Worm (Caenorhabditis elegans) whole organism, L4 larva: ENCODE data around the gene mrps-18B.
A peak's percentile ranks its signal among the peaks of the same experiment; 100 is the strongest.

Source experiments
- T20F7.1 ChIP-seq: fragments of 200-800 bp; sonication (Bioruptor generic); optimal IDR thresholded peaks from 2 replicates; lab custom pipeline; 2018; ENCODE audit warnings: mild to moderate bottlenecking, missing genetic modification characterization, missing compliant biosample characterization
- Y105C5A.15 ChIP-seq: fragments of 200-800 bp; sonication (Bioruptor generic); IDR thresholded peaks from 2 replicates; pipeline ENCODE4 v1.3.6; 2022; ENCODE audit warnings: missing genetic modification characterization, missing compliant biosample characterization
- ZK337.2 ChIP-seq: fragments of 200-800 bp; sonication (Bioruptor generic); IDR thresholded peaks from 2 replicates; pipeline ENCODE4 v1.3.6; 2022; ENCODE audit warnings: missing genetic modification reagents, missing genetic modification characterization, missing compliant biosample characterization
- ZK546.5 ChIP-seq, 2 experiments: sonication (generic microtip); optimal IDR thresholded peaks; 2 replicates each; lab custom pipeline; 2017; ENCODE audit warnings: missing biosample characterization in 2 of 2, missing genetic modification characterization in 2 of 2
- aha-1 ChIP-seq: fragments of 150-350 bp; peaks from one replicate; lab custom pipeline; 2014; ENCODE audit warnings: missing biosample characterization, missing genetic modification characterization
- attf-4 ChIP-seq: sonication (generic microtip); optimal IDR thresholded peaks from 3 replicates; lab custom pipeline; 2017; ENCODE audit warnings: missing biosample characterization, missing genetic modification characterization
- ceh-44 ChIP-seq: fragments of 200-800 bp; sonication (Bioruptor generic); IDR thresholded peaks from 2 replicates; pipeline ENCODE4 v1.3.6; 2022; ENCODE audit warnings: missing genetic modification reagents, missing genetic modification characterization, missing compliant biosample characterization
- ceh-82 ChIP-seq: sonication (generic microtip); optimal IDR thresholded peaks from 2 replicates; lab custom pipeline; 2017; ENCODE audit warnings: missing biosample characterization, missing genetic modification characterization
- ctbp-1 ChIP-seq: fragments of 200-800 bp; sonication (Bioruptor generic); IDR thresholded peaks from 2 replicates; pipeline ENCODE4 v1.3.6; 2022; ENCODE audit warnings: missing genetic modification reagents, missing genetic modification characterization, missing compliant biosample characterization
- daf-16 ChIP-seq, 3 experiments: sonication (generic microtip); optimal IDR thresholded peaks; 2 replicates each; lab custom pipeline; 2016 to 2017; ENCODE audit warnings: missing genetic modification characterization in 3 of 3, missing genetic modification reagents in 3 of 3, mild to moderate bottlenecking in 2 of 3, missing compliant biosample characterization in 2 of 3, missing biosample characterization in 1 of 3, moderate library complexity in 1 of 3
- dmd-6 ChIP-seq: fragments of 200-800 bp; sonication (Bioruptor generic); IDR thresholded peaks from 2 replicates; pipeline ENCODE4 v1.3.6; 2022; ENCODE audit warnings: missing genetic modification reagents, missing genetic modification characterization, missing compliant biosample characterization
- dmd-8 ChIP-seq: fragments of 200-800 bp; sonication (Bioruptor generic); IDR thresholded peaks from 2 replicates; pipeline ENCODE4 v1.3.6; 2022; ENCODE audit warnings: missing genetic modification characterization, missing compliant biosample characterization
- dmd-9 ChIP-seq: fragments of 200-800 bp; sonication (Bioruptor generic); IDR thresholded peaks from 2 replicates; pipeline ENCODE4 v1.3.6; 2022; ENCODE audit warnings: missing genetic modification reagents, missing genetic modification characterization, missing compliant biosample characterization
- dpl-1 ChIP-seq: fragments of 150-350 bp; optimal IDR thresholded peaks from 2 replicates; lab custom pipeline; 2014; ENCODE audit warnings: missing biosample characterization, missing genetic modification reagents, missing genetic modification characterization
- duxl-1 ChIP-seq: sonication (generic microtip); optimal IDR thresholded peaks from 2 replicates; lab custom pipeline; 2016; ENCODE audit warnings: mild to moderate bottlenecking, missing genetic modification characterization, moderate library complexity, missing compliant biosample characterization; ENCODE audit not compliant: poor library complexity
- dve-1 ChIP-seq: sonication (generic microtip); optimal IDR thresholded peaks from 2 replicates; lab custom pipeline; 2017; ENCODE audit warnings: antibody characterized with exemption, mild to moderate bottlenecking, missing genetic modification characterization, missing compliant biosample characterization; ENCODE audit not compliant: insufficient read depth
- egl-43 ChIP-seq: fragments of 200-800 bp; sonication (Bioruptor generic); IDR thresholded peaks from 2 replicates; pipeline ENCODE4 v1.3.6; 2022; ENCODE audit warnings: missing genetic modification reagents, missing genetic modification characterization, missing compliant biosample characterization
- hif-1 ChIP-seq, 2 experiments: sonication (generic microtip); optimal IDR thresholded peaks; 2 replicates each; lab custom pipeline; 2016 to 2017; ENCODE audit warnings: missing compliant biosample characterization in 2 of 2, missing genetic modification characterization in 2 of 2, missing genetic modification reagents in 2 of 2, missing genotype in 2 of 2, mild to moderate bottlenecking in 1 of 2
- hlh-11 ChIP-seq: fragments of 200-800 bp; sonication (Bioruptor generic); optimal IDR thresholded peaks from 2 replicates; lab custom pipeline; 2018; ENCODE audit warnings: mild to moderate bottlenecking, missing genetic modification characterization, missing compliant biosample characterization
- hlh-30 ChIP-seq: sonication (generic microtip); optimal IDR thresholded peaks from 2 replicates; lab custom pipeline; 2017; ENCODE audit warnings: antibody characterized with exemption, mild to moderate bottlenecking, missing genetic modification characterization, missing compliant biosample characterization; ENCODE audit not compliant: insufficient read depth
- hmg-1.1 ChIP-seq: fragments of 200-800 bp; sonication (Bioruptor generic); IDR thresholded peaks from 2 replicates; pipeline ENCODE4 v1.3.6; 2022; ENCODE audit warnings: missing genetic modification reagents, missing genetic modification characterization, missing compliant biosample characterization
- lin-38 ChIP-seq: fragments of 200-800 bp; sonication (Bioruptor generic); IDR thresholded peaks from 2 replicates; pipeline ENCODE4 v1.3.6; 2022; ENCODE audit warnings: missing genetic modification reagents, missing genetic modification characterization, missing compliant biosample characterization
- lsy-2 ChIP-seq, 2 experiments: fragments of 150-350 bp in 1 of 2; sonication (generic microtip) in 1 of 2; optimal IDR thresholded peaks; 2 replicates each; lab custom pipeline; 2014 to 2017; ENCODE audit warnings: missing biosample characterization in 2 of 2, missing genetic modification characterization in 2 of 2
- mxl-3 ChIP-seq: fragments of 200-800 bp; sonication (Bioruptor generic); optimal IDR thresholded peaks from 2 replicates; lab custom pipeline; 2018; ENCODE audit warnings: mild to moderate bottlenecking, missing genetic modification characterization, missing compliant biosample characterization
- nhr-102 ChIP-seq: sonication (generic microtip); optimal IDR thresholded peaks from 2 replicates; lab custom pipeline; 2016; ENCODE audit warnings: mild to moderate bottlenecking, missing genetic modification characterization, moderate library complexity, missing compliant biosample characterization
- nhr-28 ChIP-seq: fragments of 150-350 bp; optimal IDR thresholded peaks from 2 replicates; lab custom pipeline; 2014; ENCODE audit warnings: missing biosample characterization, missing genetic modification characterization
- nhr-77 ChIP-seq: fragments of 150-350 bp; optimal IDR thresholded peaks from 2 replicates; lab custom pipeline; 2014; ENCODE audit warnings: missing biosample characterization, missing genetic modification characterization
- pqm-1 ChIP-seq: sonication (generic microtip); optimal IDR thresholded peaks from 2 replicates; lab custom pipeline; 2017; ENCODE audit warnings: missing biosample characterization, missing genetic modification characterization
- rbr-2 ChIP-seq: sonication (generic microtip); optimal IDR thresholded peaks from 2 replicates; lab custom pipeline; 2016; ENCODE audit warnings: missing genotype, missing genetic modification characterization, missing compliant biosample characterization
- sdz-12 ChIP-seq: fragments of 200-800 bp; sonication (Bioruptor generic); optimal IDR thresholded peaks from 2 replicates; lab custom pipeline; 2018; ENCODE audit warnings: mild to moderate bottlenecking, missing genetic modification characterization, missing compliant biosample characterization
- snpc-1.2 ChIP-seq: fragments of 200-800 bp; sonication (Bioruptor generic); IDR thresholded peaks from 2 replicates; pipeline ENCODE4 v1.3.6; 2022; ENCODE audit warnings: missing genetic modification reagents, missing genetic modification characterization, missing compliant biosample characterization
- tra-1 ChIP-seq: fragments of 200-800 bp; sonication (Bioruptor generic); IDR thresholded peaks from 2 replicates; pipeline ENCODE4 v1.3.6; 2022; ENCODE audit warnings: missing genetic modification reagents, missing genetic modification characterization, missing compliant biosample characterization
- unc-130 ChIP-seq: sonication (generic microtip); optimal IDR thresholded peaks from 2 replicates; lab custom pipeline; 2016; ENCODE audit warnings: missing genetic modification reagents, missing genetic modification characterization, missing compliant biosample characterization
- unc-62 ChIP-seq, 3 experiments: fragments of 150-350 bp in 1 of 3; sonication (generic microtip); optimal IDR thresholded peaks in 2 of 3; peaks in 1 of 3; 1 replicate in 1 of 3; 2 replicates in 2 of 3; lab custom pipeline; 2014 to 2017; ENCODE audit warnings: missing biosample characterization in 3 of 3, missing genetic modification characterization in 3 of 3, missing genetic modification reagents in 3 of 3, missing genotype in 1 of 3
- zip-2 ChIP-seq: fragments of 150-350 bp; optimal IDR thresholded peaks from 2 replicates; lab custom pipeline; 2014; ENCODE audit warnings: missing biosample characterization, missing genetic modification characterization
- ztf-7 ChIP-seq: fragments of 150-350 bp; optimal IDR thresholded peaks from 2 replicates; lab custom pipeline; 2014; ENCODE audit warnings: missing biosample characterization, missing genetic modification characterization

The mrps-18B gene

ce11 chrII:8516783-8517182 lies 8.7 kb upstream of the mrps-18B start, which contains the start of gene rnh-2 (continued):
- TF ChIP-seq dpl-1 (GFP tag; lab: Kevin White, UChicago) = peak; percentile 70
- peak; percentile 59 for TF ChIP-seq nhr-102
- peak in 1 of 2 experiments; percentile 96 for TF ChIP-seq unc-62 (GFP tag; optimal IDR thresholded peaks at IDR 0.05 in 1 of 2; lab: Kevin White, UChicago)
- no peak for TF ChIP-seq unc-62 (tag; optimal IDR thresholded peaks at IDR 0.05; lab: Kevin White, UChicago)
- peak in 1 of 2 experiments; percentile 79 for TF ChIP-seq hif-1 (tag; optimal IDR thresholded peaks at IDR 0.05; lab: Kevin White, UChicago)
- TF ChIP-seq T20F7.1 (GFP tag; lab: Kevin White, UChicago) = peak; percentile 79
- peak; percentile 0 for TF ChIP-seq pqm-1 (tag; lab: Kevin White, UChicago)
- TF ChIP-seq attf-4 (tag; lab: Kevin White, UChicago) = no peak
- peak; percentile 60 for TF ChIP-seq dve-1
- peak; percentile 34 for TF ChIP-seq hlh-11 (tag; lab: Kevin White, UChicago)
- TF ChIP-seq lin-38 (GFP tag; lab: Robert Waterston, UW) = peak; percentile 99
- TF ChIP-seq ZK337.2 (GFP tag; lab: Robert Waterston, UW) = peak; percentile 70; the same call in 1 of the 2 replicates
- TF ChIP-seq daf-16 (GFP tag; optimal IDR thresholded peaks at IDR 0.05; lab: Kevin White, UChicago) = no peak
- peak; percentile 50 for TF ChIP-seq daf-16 (tag; optimal IDR thresholded peaks at IDR 0.05; lab: Kevin White, UChicago)
- TF ChIP-seq duxl-1 = peak; percentile 62
- peak; percentile 7 for TF ChIP-seq mxl-3 (GFP tag; lab: Kevin White, UChicago)
- TF ChIP-seq nhr-28 = peak; percentile 54
- no peak for TF ChIP-seq tra-1 (GFP tag; lab: Robert Waterston, UW)
- 0 out of 2 replicates have a peak, but pooled peaks have one; percentile 57 for TF ChIP-seq ceh-44
- peak in 1 of 2 experiments; percentile 92 for TF ChIP-seq lsy-2 (tag; optimal IDR thresholded peaks at IDR 0.05; lab: Kevin White, UChicago)
- no peak for TF ChIP-seq ZK546.5 (tag; optimal IDR thresholded peaks at IDR 0.05; lab: Kevin White, UChicago)
- peak; percentile 62 for TF ChIP-seq nhr-77 (tag; lab: Kevin White, UChicago)
- no peak for TF ChIP-seq snpc-1.2
- TF ChIP-seq hlh-30 (tag; lab: Kevin White, UChicago) = peak; percentile 30
- peak; percentile 31; the same call in 1 of the 2 replicates for TF ChIP-seq dmd-6 (GFP tag; lab: Robert Waterston, UW)

DNA sequence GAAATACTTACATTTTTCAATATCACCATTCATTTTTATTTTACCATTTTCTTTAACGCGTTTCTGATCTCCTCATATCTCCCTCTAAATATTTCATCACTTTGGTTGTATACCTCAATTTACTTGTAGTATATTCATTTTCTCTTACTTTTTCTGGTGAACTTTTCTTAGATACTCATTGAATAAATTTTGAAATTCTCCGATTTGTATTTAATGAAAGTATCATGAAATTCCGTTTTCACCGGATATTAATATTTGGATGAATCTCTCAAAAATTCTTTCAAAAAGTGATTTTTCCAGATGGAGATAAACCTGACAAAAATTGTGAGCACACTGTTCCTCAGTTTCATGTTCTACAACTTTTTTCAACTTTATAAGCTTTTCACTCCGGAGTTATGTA lies 7.3 kb upstream of the mrps-18B start, which contains the start of gene T13H5.8:
T13H5.8 (plus strand) TSS at position 301 of the 400 bp plus-strand sequence.
- TF ChIP-seq nhr-28 (no peak), lin-38 (GFP tag; lab: Robert Waterston, UW) (peak; percentile 41; the same call in 1 of the 2 replicates)
- TF ChIP-seq, all 104 proteins: peak for 1

DNA sequence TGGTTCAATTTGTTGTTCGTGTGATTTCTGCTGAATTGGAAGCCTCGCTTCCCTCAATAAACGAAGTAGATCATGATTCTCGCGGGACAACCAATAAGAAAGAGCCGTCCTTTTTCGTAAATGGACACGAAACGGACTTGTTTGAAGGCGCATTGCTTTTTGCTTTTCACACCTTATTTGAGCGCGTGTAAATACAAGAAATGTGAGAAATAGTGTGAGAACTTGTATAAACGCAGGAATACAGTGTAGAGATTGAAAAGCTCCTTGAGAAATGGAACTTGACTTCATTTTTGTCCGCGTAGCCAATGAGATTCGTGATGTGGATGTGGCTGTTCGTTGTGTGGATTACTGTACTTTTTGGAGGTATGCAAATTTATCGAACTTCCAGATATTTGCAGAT lies 4.9 kb upstream of the mrps-18B start, which contains the start of gene cht-2:
cht-2 (plus strand) TSS at position 301 of the 400 bp plus-strand sequence.
- TF ChIP-seq unc-62 (GFP tag; optimal IDR thresholded peaks at IDR 0.05 in 1 of 2; lab: Kevin White, UChicago) (no peak), unc-62 (tag; optimal IDR thresholded peaks at IDR 0.05; lab: Kevin White, UChicago) (no peak), egl-43 (GFP tag; lab: Robert Waterston, UW) (no peak), unc-130 (no peak), ctbp-1 (GFP tag; lab: Robert Waterston, UW) (no peak), zip-2 (no peak), ceh-82 (no peak), rbr-2 (tag; lab: Kevin White, UChicago) (no peak), dmd-8 (GFP tag; lab: Robert Waterston, UW) (no peak), ztf-7 (tag; lab: Kevin White, UChicago) (no peak), ZK546.5 (tag; optimal IDR thresholded peaks at IDR 0.05; lab: Kevin White, UChicago) (no peak), sdz-12 (GFP tag; lab: Kevin White, UChicago) (no peak), Y105C5A.15 (no peak)

ce11 chrII:8529176-8529698 lies 3.8 kb downstream of the mrps-18B start:
- TF ChIP-seq aha-1 (peak; percentile 39), dmd-9 (GFP tag; lab: Robert Waterston, UW) (no peak), hmg-1.1 (GFP tag; lab: Robert Waterston, UW) (0 out of 2 replicates have a peak, but pooled peaks have one; percentile 31), hlh-30 (tag; lab: Kevin White, UChicago) (no peak)
